Worm (Caenorhabditis elegans): ENCODE data around the gene emc-3.

- TF ChIP-seq ama-1 (optimal IDR thresholded peaks at IDR 0.05) (no peak), ama-1 (GFP tag; optimal IDR thresholded peaks at IDR 0.05) (no peak), F22D6.2 (tag; optimal IDR thresholded peaks at IDR 0.05) (no peak), unc-130 (GFP tag; optimal IDR thresholded peaks at IDR 0.05) (no peak), K12H6.12 (tag; optimal IDR thresholded peaks at IDR 0.05) (no peak), ceh-27 (GFP tag; optimal IDR thresholded peaks at IDR 0.05) (no peak)
Measured at ce11 chrIV:13380506-13380905, 1.2 kb downstream of the emc-3 start.

Data from whole organism, young adult.